Worm (Caenorhabditis elegans) whole organism, L4/young adult: ENCODE data around the gene F45E12.6.

Source experiments
- W03F9.2 ChIP-seq: fragments of 150-350 bp; optimal IDR thresholded peaks from 2 replicates; lab custom pipeline; 2014; ENCODE audit warnings: missing biosample characterization, missing genetic modification characterization
- him-1 ChIP-seq: sonication (generic microtip); optimal IDR thresholded peaks from 2 replicates; lab custom pipeline; 2016; ENCODE audit warnings: missing genotype, missing genetic modification reagents, missing genetic modification characterization, missing compliant biosample characterization

- TF ChIP-seq W03F9.2, result no peak
- TF ChIP-seq him-1, result no peak
These were observed 38.5 kb upstream of the F45E12.6 start, which contains the start of gene hsp-4 for ce11 chrII:7352507-7352906.
